Worm (Caenorhabditis elegans) whole organism, L4 larva: ENCODE measurements around the gene ZK112.4.
A peak's percentile ranks its signal among the peaks of the same experiment; 100 is the strongest.

Source experiments
- F10B5.3 ChIP-seq: sonication (generic microtip); optimal IDR thresholded peaks from 2 replicates; lab custom pipeline; 2016; ENCODE audit warnings: mild to moderate bottlenecking, missing genetic modification characterization, missing compliant biosample characterization
- F26F4.8 ChIP-seq: fragments of 200-800 bp; sonication (Bioruptor generic); conservative IDR thresholded peaks from 2 replicates; pipeline ENCODE4 v1.3.6; 2022; ENCODE audit warnings: missing genetic modification characterization, missing compliant biosample characterization
- F44E2.7 ChIP-seq: fragments of 200-800 bp; sonication (Bioruptor generic); IDR thresholded peaks from 2 replicates; pipeline ENCODE4 v2.1.2; 2022; ENCODE audit warnings: missing genetic modification characterization, missing compliant biosample characterization
- R02D3.7 ChIP-seq: fragments of 150-350 bp; sonication (generic microtip); optimal IDR thresholded peaks from 3 replicates; lab custom pipeline; 2014; ENCODE audit warnings: missing biosample characterization, missing genetic modification characterization
- T20F7.1 ChIP-seq: fragments of 200-800 bp; sonication (Bioruptor generic); optimal IDR thresholded peaks from 2 replicates; lab custom pipeline; 2018; ENCODE audit warnings: mild to moderate bottlenecking, missing genetic modification characterization, missing compliant biosample characterization
- Y5F2A.4 ChIP-seq: fragments of 200-800 bp; sonication (Bioruptor generic); optimal IDR thresholded peaks from 2 replicates; lab custom pipeline; 2018; ENCODE audit warnings: mild to moderate bottlenecking, missing genetic modification characterization, missing compliant biosample characterization
- ZK337.2 ChIP-seq: fragments of 200-800 bp; sonication (Bioruptor generic); IDR thresholded peaks from 2 replicates; pipeline ENCODE4 v1.3.6; 2022; ENCODE audit warnings: missing genetic modification reagents, missing genetic modification characterization, missing compliant biosample characterization
- ZK546.5 ChIP-seq, 2 experiments: sonication (generic microtip); optimal IDR thresholded peaks; 2 replicates each; lab custom pipeline; 2017; ENCODE audit warnings: missing biosample characterization in 2 of 2, missing genetic modification characterization in 2 of 2
- aly-2 ChIP-seq: sonication (generic microtip); optimal IDR thresholded peaks from 2 replicates; lab custom pipeline; 2018; ENCODE audit warnings: missing biosample characterization, missing genetic modification characterization
- ama-1 ChIP-seq: fragments of 150-350 bp; optimal IDR thresholded peaks from 2 replicates; lab custom pipeline; 2014; ENCODE audit warnings: inconsistent platforms, mixed read lengths
- attf-4 ChIP-seq: sonication (generic microtip); optimal IDR thresholded peaks from 3 replicates; lab custom pipeline; 2017; ENCODE audit warnings: missing biosample characterization, missing genetic modification characterization
- ceh-20 ChIP-seq: fragments of 200-800 bp; sonication (Bioruptor generic); IDR thresholded peaks from 2 replicates; pipeline ENCODE4 v1.3.6; 2022; ENCODE audit warnings: missing genetic modification reagents, missing genetic modification characterization, missing compliant biosample characterization
- ceh-28 ChIP-seq: fragments of 150-350 bp; optimal IDR thresholded peaks from 2 replicates; lab custom pipeline; 2014; ENCODE audit warnings: missing biosample characterization, missing genetic modification reagents, missing genetic modification characterization
- ceh-32 ChIP-seq: sonication (generic microtip); optimal IDR thresholded peaks from 2 replicates; lab custom pipeline; 2016; ENCODE audit warnings: mild to moderate bottlenecking, missing genetic modification characterization, missing compliant biosample characterization; ENCODE audit not compliant: poor library complexity
- ceh-44 ChIP-seq: fragments of 200-800 bp; sonication (Bioruptor generic); IDR thresholded peaks from 2 replicates; pipeline ENCODE4 v1.3.6; 2022; ENCODE audit warnings: missing genetic modification reagents, missing genetic modification characterization, missing compliant biosample characterization
- cey-2 ChIP-seq: sonication (generic microtip); optimal IDR thresholded peaks from 3 replicates; lab custom pipeline; 2017; ENCODE audit warnings: missing genetic modification characterization, mild to moderate bottlenecking, missing compliant biosample characterization, antibody characterized with exemption, borderline replicate concordance; ENCODE audit not compliant: insufficient read depth
- daf-16 ChIP-seq, 3 experiments: sonication (generic microtip); optimal IDR thresholded peaks; 2 replicates each; lab custom pipeline; 2016 to 2017; ENCODE audit warnings: missing genetic modification characterization in 3 of 3, missing genetic modification reagents in 3 of 3, mild to moderate bottlenecking in 2 of 3, missing compliant biosample characterization in 2 of 3, missing biosample characterization in 1 of 3, moderate library complexity in 1 of 3
- daf-19 ChIP-seq: fragments of 200-800 bp; sonication (Bioruptor generic); conservative IDR thresholded peaks from 2 replicates; pipeline ENCODE4 v1.3.6; 2022; ENCODE audit warnings: missing genetic modification characterization, missing compliant biosample characterization
- dmd-8 ChIP-seq: fragments of 200-800 bp; sonication (Bioruptor generic); IDR thresholded peaks from 2 replicates; pipeline ENCODE4 v1.3.6; 2022; ENCODE audit warnings: missing genetic modification characterization, missing compliant biosample characterization
- dmd-9 ChIP-seq: fragments of 200-800 bp; sonication (Bioruptor generic); IDR thresholded peaks from 2 replicates; pipeline ENCODE4 v1.3.6; 2022; ENCODE audit warnings: missing genetic modification reagents, missing genetic modification characterization, missing compliant biosample characterization
- dpl-1 ChIP-seq: fragments of 150-350 bp; optimal IDR thresholded peaks from 2 replicates; lab custom pipeline; 2014; ENCODE audit warnings: missing biosample characterization, missing genetic modification reagents, missing genetic modification characterization
- dve-1 ChIP-seq: sonication (generic microtip); optimal IDR thresholded peaks from 2 replicates; lab custom pipeline; 2017; ENCODE audit warnings: antibody characterized with exemption, mild to moderate bottlenecking, missing genetic modification characterization, missing compliant biosample characterization; ENCODE audit not compliant: insufficient read depth
- egl-27 ChIP-seq: sonication (generic microtip); optimal IDR thresholded peaks from 3 replicates; lab custom pipeline; 2017; ENCODE audit warnings: missing biosample characterization, missing genetic modification reagents, missing genetic modification characterization
- fkh-10 ChIP-seq: fragments of 150-350 bp; optimal IDR thresholded peaks from 2 replicates; lab custom pipeline; 2014; ENCODE audit warnings: missing biosample characterization, missing genetic modification reagents, missing genetic modification characterization
- jun-1 ChIP-seq: fragments of 150-350 bp; optimal IDR thresholded peaks from 2 replicates; lab custom pipeline; 2014; ENCODE audit warnings: missing biosample characterization, missing genetic modification reagents, missing genetic modification characterization
- lim-7 ChIP-seq: fragments of 200-800 bp; sonication (Bioruptor generic); IDR thresholded peaks from 2 replicates; pipeline ENCODE4 v1.3.6; 2022; ENCODE audit warnings: missing genetic modification characterization, missing compliant biosample characterization
- lin-39 ChIP-seq: fragments of 150-350 bp; optimal IDR thresholded peaks from 2 replicates; lab custom pipeline; 2014; ENCODE audit warnings: missing biosample characterization, missing genetic modification reagents, missing genetic modification characterization
- lsy-2 ChIP-seq, 2 experiments: fragments of 150-350 bp in 1 of 2; sonication (generic microtip) in 1 of 2; optimal IDR thresholded peaks; 2 replicates each; lab custom pipeline; 2014 to 2017; ENCODE audit warnings: missing biosample characterization in 2 of 2, missing genetic modification characterization in 2 of 2
- madf-5 ChIP-seq, 2 experiments: fragments of 200-800 bp; sonication (Bioruptor generic); IDR thresholded peaks; 2 replicates each; pipeline ENCODE4 v1.3.6; 2022; ENCODE audit warnings: missing compliant biosample characterization in 2 of 2, missing genetic modification characterization in 2 of 2
- mxl-3 ChIP-seq: fragments of 200-800 bp; sonication (Bioruptor generic); optimal IDR thresholded peaks from 2 replicates; lab custom pipeline; 2018; ENCODE audit warnings: mild to moderate bottlenecking, missing genetic modification characterization, missing compliant biosample characterization
- nhr-11 ChIP-seq: fragments of 150-350 bp; optimal IDR thresholded peaks from 2 replicates; lab custom pipeline; 2014; ENCODE audit warnings: missing biosample characterization, missing genetic modification characterization
- nhr-111 ChIP-seq: fragments of 200-800 bp; sonication (Bioruptor generic); optimal IDR thresholded peaks from 2 replicates; lab custom pipeline; 2018; ENCODE audit warnings: mild to moderate bottlenecking, missing genetic modification characterization, missing compliant biosample characterization
- nhr-41 ChIP-seq: fragments of 200-800 bp; sonication (Bioruptor generic); IDR thresholded peaks from 2 replicates; pipeline ENCODE4 v1.3.6; 2022; ENCODE audit warnings: missing genetic modification reagents, missing genetic modification characterization, missing compliant biosample characterization
- nhr-42 ChIP-seq: fragments of 200-800 bp; sonication (Bioruptor generic); IDR thresholded peaks from 2 replicates; pipeline ENCODE4 v1.3.6; 2022; ENCODE audit warnings: missing genetic modification characterization, missing compliant biosample characterization
- nhr-76 ChIP-seq: fragments of 150-350 bp; optimal IDR thresholded peaks from 2 replicates; lab custom pipeline; 2014; ENCODE audit warnings: missing biosample characterization, missing genetic modification characterization
- saeg-2 ChIP-seq: fragments of 200-800 bp; sonication (Bioruptor generic); IDR thresholded peaks from 2 replicates; pipeline ENCODE4 v1.3.6; 2022; ENCODE audit warnings: missing genetic modification reagents, missing genetic modification characterization, missing compliant biosample characterization
- skn-1 ChIP-seq: fragments of 150-350 bp; optimal IDR thresholded peaks from 2 replicates; lab custom pipeline; 2014; ENCODE audit warnings: missing biosample characterization, missing genetic modification characterization
- spr-3 ChIP-seq: fragments of 200-800 bp; sonication (Bioruptor generic); optimal IDR thresholded peaks from 2 replicates; lab custom pipeline; 2018; ENCODE audit warnings: mild to moderate bottlenecking, missing genetic modification characterization, missing compliant biosample characterization
- zag-1 ChIP-seq: fragments of 150-350 bp; optimal IDR thresholded peaks from 2 replicates; lab custom pipeline; 2014; ENCODE audit warnings: missing biosample characterization, missing genetic modification characterization
- zfp-3 ChIP-seq: fragments of 200-800 bp; sonication (Bioruptor generic); conservative IDR thresholded peaks from 2 replicates; pipeline ENCODE4 v1.3.6; 2022; ENCODE audit warnings: missing genetic modification reagents, missing genetic modification characterization, missing compliant biosample characterization
- zip-2 ChIP-seq: fragments of 150-350 bp; optimal IDR thresholded peaks from 2 replicates; lab custom pipeline; 2014; ENCODE audit warnings: missing biosample characterization, missing genetic modification characterization
- ztf-11 ChIP-seq: fragments of 150-350 bp; optimal IDR thresholded peaks from 2 replicates; lab custom pipeline; 2014; ENCODE audit warnings: missing biosample characterization, missing genetic modification characterization
- ztf-7 ChIP-seq: fragments of 150-350 bp; optimal IDR thresholded peaks from 2 replicates; lab custom pipeline; 2014; ENCODE audit warnings: missing biosample characterization, missing genetic modification characterization

ZK112.4 gene

DNA sequence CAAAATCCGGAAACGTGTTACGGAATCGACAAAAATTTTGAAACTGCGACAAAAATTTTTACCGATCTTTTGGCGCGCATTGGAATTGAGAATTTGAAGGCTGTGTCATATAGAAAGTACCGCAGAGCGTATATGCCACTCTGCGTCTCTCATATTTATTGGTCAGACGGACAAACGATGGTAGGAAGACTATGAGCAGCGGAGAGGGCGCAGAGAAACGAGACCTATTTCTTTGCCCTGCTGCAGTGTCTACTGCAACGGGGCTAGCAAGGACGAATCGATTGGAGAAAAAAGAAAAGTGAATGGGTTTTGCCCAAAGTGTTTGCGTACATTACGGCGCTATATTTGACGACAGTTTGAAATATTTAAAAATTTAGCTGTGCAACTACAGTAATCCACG is 19.7 kb downstream of the ZK112.4 start (continued):
- TF ChIP-seq jun-1 (no peak), Y5F2A.4 (GFP tag; lab: Kevin White, UChicago) (no peak), cey-2 (tag; lab: Kevin White, UChicago) (no peak), zfp-3 (GFP tag; lab: Robert Waterston, UW) (no peak), zip-2 (no peak), ZK546.5 (tag; optimal IDR thresholded peaks at IDR 0.05; lab: Kevin White, UChicago) (no peak), lin-39 (tag; lab: Kevin White, UChicago) (no peak), egl-27 (tag; lab: Kevin White, UChicago) (no peak), T20F7.1 (no peak), mxl-3 (GFP tag; lab: Kevin White, UChicago) (peak; percentile 49), R02D3.7 (no peak), saeg-2 (no peak), nhr-76 (tag; lab: Kevin White, UChicago) (no peak), daf-19 (GFP tag; lab: Robert Waterston, UW) (0 out of 2 replicates have a peak, but pooled peaks have one; percentile 6), ama-1 (lab: Kevin White, UChicago) (no peak), ZK337.2 (GFP tag; lab: Robert Waterston, UW) (no peak), F26F4.8 (GFP tag; lab: Robert Waterston, UW) (no peak), aly-2 (no peak), nhr-11 (peak; percentile 77), F44E2.7 (no peak), madf-5 (GFP tag; IDR thresholded peaks at IDR 0.05; lab: Robert Waterston, UW) (no peak), daf-16 (GFP tag; optimal IDR thresholded peaks at IDR 0.05; lab: Kevin White, UChicago) (no peak), daf-16 (tag; optimal IDR thresholded peaks at IDR 0.05; lab: Kevin White, UChicago) (peak; percentile 66), lsy-2 (tag; optimal IDR thresholded peaks at IDR 0.05; lab: Kevin White, UChicago) (peak; percentile 19 to 87), dpl-1 (GFP tag; lab: Kevin White, UChicago) (peak; percentile 61), dmd-8 (GFP tag; lab: Robert Waterston, UW) (no peak), F10B5.3 (tag; lab: Kevin White, UChicago) (no peak), zag-1 (tag; lab: Kevin White, UChicago) (no peak), nhr-41 (GFP tag; lab: Robert Waterston, UW) (no peak), lim-7 (GFP tag; lab: Robert Waterston, UW) (no peak), ztf-11 (tag; lab: Kevin White, UChicago) (no peak), ceh-20 (GFP tag; lab: Robert Waterston, UW) (peak; percentile 58; the same call in 1 of the 2 replicates)

ce11 chrIII:7709391-7709790 is 20.4 kb downstream of the ZK112.4 start, which contains the start of gene lin-13:
Gene lin-13 (minus strand): TSS chrIII:7709491.
- TF ChIP-seq spr-3 (no peak), ceh-28 (tag; lab: Kevin White, UChicago) (no peak), ceh-44 (no peak), nhr-111 (GFP tag; lab: Kevin White, UChicago) (no peak), skn-1 (no peak), R02D3.7 (no peak), ceh-32 (tag; lab: Kevin White, UChicago) (no peak), mxl-3 (GFP tag; lab: Kevin White, UChicago) (no peak), madf-5 (GFP tag; IDR thresholded peaks at IDR 0.05; lab: Robert Waterston, UW) (no peak), attf-4 (tag; lab: Kevin White, UChicago) (no peak), fkh-10 (GFP tag; lab: Kevin White, UChicago) (no peak), ztf-7 (no peak), dve-1 (tag; lab: Kevin White, UChicago) (no peak), nhr-42 (GFP tag; lab: Robert Waterston, UW) (no peak), nhr-11 (no peak), lsy-2 (tag; optimal IDR thresholded peaks at IDR 0.05; lab: Kevin White, UChicago) (no peak), dmd-9 (GFP tag; lab: Robert Waterston, UW) (no peak)
